Fruit fly (Drosophila melanogaster) whole organism, embryonic: ENCODE measurements around the gene Lztr1.

Source experiments
- Dfd ChIP-seq, 2 experiments: fragments of >200 bp; optimal IDR thresholded peaks; 2 replicates each; lab custom pipeline; 2017; ENCODE audit warnings: missing biosample characterization in 2 of 2, missing genetic modification characterization in 2 of 2
- grn ChIP-seq: fragments of 200-800 bp; sonication (Bioruptor generic); optimal IDR thresholded peaks from 3 replicates; lab custom pipeline; 2017; ENCODE audit warnings: missing biosample characterization, missing genetic modification characterization
- stwl ChIP-seq: fragments of 200-800 bp; sonication (Bioruptor generic); optimal IDR thresholded peaks from 3 replicates; lab custom pipeline; 2018; ENCODE audit warnings: missing biosample characterization, mild to moderate bottlenecking, missing genetic modification characterization, moderate library complexity

DNA sequence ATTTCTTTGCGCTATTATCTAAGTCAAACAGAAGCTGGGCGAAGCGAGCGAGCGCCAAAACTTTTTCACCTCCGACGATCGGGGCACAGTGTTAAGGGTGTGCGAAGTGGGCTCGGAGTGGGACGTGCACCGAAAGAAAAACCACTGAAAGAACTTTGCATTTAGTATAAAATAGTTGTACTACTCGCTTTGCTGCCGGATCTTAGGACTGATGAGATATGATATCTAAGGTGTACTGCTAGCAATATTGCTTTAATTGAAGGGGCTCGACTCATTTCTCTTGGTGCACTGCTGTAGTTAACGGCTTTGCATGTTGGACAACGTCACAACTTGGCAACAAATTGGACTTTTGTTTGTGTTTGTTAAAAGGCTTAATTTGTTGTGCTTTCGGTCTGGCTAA, 26.4 kb upstream of the Lztr1 start:
- TF ChIP-seq stwl (tag; lab: Kevin White, UChicago) (no peak), Dfd (GFP tag; optimal IDR thresholded peaks at IDR 0.05; lab: Kevin White, UChicago) (no peak), grn (no peak)
